Worm (Caenorhabditis elegans): ENCODE measurements around the gene C52G5.3.

The C52G5.3 gene

DNA sequence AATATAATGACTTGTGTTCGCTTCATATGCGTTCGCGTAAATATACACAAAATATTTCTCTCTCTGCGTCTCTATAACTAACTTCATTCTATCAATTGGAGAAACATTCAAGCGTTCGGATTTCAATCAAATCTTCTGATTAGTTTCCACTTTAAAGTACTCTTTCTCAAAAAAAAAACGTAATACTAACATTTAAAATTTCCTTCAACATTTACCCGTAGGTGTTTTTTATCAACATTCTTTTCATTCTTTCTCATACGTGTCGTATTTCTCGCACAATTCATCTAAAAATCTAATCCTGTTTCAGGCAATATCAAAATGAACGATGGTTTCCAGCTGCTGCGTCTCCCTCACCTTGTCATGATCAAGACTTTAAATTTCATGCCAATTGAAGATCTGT lies 11.8 kb upstream of the C52G5.3 start, which contains the start of gene T14G8.2:
Gene T14G8.2 (plus strand): TSS at position 301 of the 400 bp plus-strand sequence.
- TF ChIP-seq unc-30 (tag; optimal IDR thresholded peaks at IDR 0.05) (no peak), ets-5 (GFP tag; IDR thresholded peaks at IDR 0.05) (no peak), irx-1 (tag; optimal IDR thresholded peaks at IDR 0.05) (no peak), elt-3 (tag; optimal IDR thresholded peaks at IDR 0.05) (no peak), mep-1 (tag; optimal IDR thresholded peaks at IDR 0.05) (no peak), grh-1 (GFP tag; IDR thresholded peaks at IDR 0.05) (no peak), ceh-90 (tag; optimal IDR thresholded peaks at IDR 0.05) (no peak), fkh-10 (GFP tag; optimal IDR thresholded peaks at IDR 0.05) (no peak), swsn-7 (tag; optimal IDR thresholded peaks at IDR 0.05) (no peak)

DNA sequence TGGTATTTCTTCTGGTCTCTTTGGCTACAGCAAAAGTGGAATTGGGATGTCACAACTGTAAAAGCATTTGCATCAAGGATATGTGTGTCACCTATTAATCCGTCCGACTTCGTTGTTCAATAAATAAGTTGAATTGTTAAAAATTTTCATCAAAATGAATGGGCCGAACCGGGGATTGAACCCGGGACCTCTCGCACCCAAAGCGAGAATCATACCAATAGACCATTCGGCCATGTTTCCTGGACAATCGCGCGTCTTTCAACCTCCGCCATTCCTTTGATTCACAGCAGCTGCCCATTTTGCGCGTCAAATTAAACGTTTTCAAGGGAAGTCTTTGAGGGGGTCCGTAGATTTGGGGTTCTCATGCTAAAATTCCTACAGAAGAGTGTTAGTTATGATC lies 8.7 kb upstream of the C52G5.3 start:
- TF ChIP-seq sox-4 (tag; optimal IDR thresholded peaks at IDR 0.05) (no peak), efl-1 (optimal IDR thresholded peaks at IDR 0.05) (no peak), efl-1 (GFP tag; optimal IDR thresholded peaks at IDR 0.05 in 1 of 2) (peak in 1 of 2 experiments; percentile 74)

DNA sequence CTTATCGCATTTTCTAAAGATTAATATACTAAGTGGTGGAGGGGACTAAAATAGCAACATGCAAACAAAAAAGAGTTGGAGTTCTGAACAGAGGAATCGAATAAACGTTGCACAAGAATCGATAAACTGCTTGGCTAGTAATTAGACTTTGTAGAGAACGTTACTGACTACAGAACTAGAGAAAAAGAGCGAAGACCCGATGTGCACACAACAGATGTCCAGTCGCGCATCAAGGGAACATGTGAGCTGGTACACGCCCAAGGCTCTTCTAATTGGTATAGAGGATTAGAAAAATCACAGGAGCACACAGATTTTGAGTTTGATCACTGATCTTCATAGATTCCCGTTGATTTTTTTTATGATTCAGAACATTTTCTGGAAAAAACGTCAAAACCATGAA lies 8.2 kb upstream of the C52G5.3 start:
- peak; percentile 55 for TF ChIP-seq dsc-1 (tag; optimal IDR thresholded peaks at IDR 0.05)
- no peak for TF ChIP-seq lin-39 (tag; optimal IDR thresholded peaks at IDR 0.05)
- TF ChIP-seq ceh-8 (GFP tag; optimal IDR thresholded peaks at IDR 0.05) = peak; percentile 5
- TF ChIP-seq jun-1 (tag; optimal IDR thresholded peaks at IDR 0.05) = no peak
- TF ChIP-seq efl-1 (optimal IDR thresholded peaks at IDR 0.05) = no peak
- peak in 1 of 2 experiments; percentile 82 for TF ChIP-seq efl-1 (GFP tag; optimal IDR thresholded peaks at IDR 0.05 in 1 of 2)

DNA sequence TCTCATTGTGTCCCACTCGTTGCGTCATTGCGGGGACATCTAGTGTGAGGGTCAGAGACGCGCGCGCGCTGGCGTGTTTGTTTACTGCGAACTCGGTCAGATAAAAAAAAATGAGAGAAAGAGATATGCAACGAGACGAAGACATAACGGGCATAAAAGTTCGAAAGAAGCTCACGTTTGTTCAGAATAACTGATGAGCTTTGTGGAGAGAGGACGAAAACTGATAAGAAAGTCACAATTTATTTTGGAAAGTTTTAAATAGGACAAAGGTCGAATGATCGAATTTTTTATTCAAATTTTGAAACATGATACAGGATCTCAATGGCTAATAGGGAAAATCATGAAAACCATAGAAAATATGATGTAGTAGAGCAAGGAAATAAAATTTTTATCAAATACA lies 7.1 kb upstream of the C52G5.3 start:
- TF ChIP-seq rnt-1 (tag; optimal IDR thresholded peaks at IDR 0.05) (peak; percentile 14), egl-13 (tag; optimal IDR thresholded peaks at IDR 0.05) (no peak), lin-14 (GFP tag; optimal IDR thresholded peaks at IDR 0.05) (peak; percentile 47), sptf-1 (tag; optimal IDR thresholded peaks at IDR 0.05) (no peak), ceh-90 (tag; optimal IDR thresholded peaks at IDR 0.05) (no peak), zag-1 (tag; optimal IDR thresholded peaks at IDR 0.05) (no peak), pqm-1 (tag; optimal IDR thresholded peaks at IDR 0.05) (no peak), irx-1 (tag; optimal IDR thresholded peaks at IDR 0.05) (no peak), mep-1 (tag; optimal IDR thresholded peaks at IDR 0.05) (no peak), fkh-10 (GFP tag; optimal IDR thresholded peaks at IDR 0.05) (no peak), hpl-2 (GFP tag; optimal IDR thresholded peaks at IDR 0.05) (no peak), lin-35 (GFP tag; optimal IDR thresholded peaks at IDR 0.05) (no peak), C04F5.9 (tag; optimal IDR thresholded peaks at IDR 0.05) (no peak), efl-1 (optimal IDR thresholded peaks at IDR 0.05) (no peak), efl-1 (GFP tag; optimal IDR thresholded peaks at IDR 0.05 in 1 of 2) (no peak), grh-1 (GFP tag; IDR thresholded peaks at IDR 0.05) (no peak), elt-2 (tag; optimal IDR thresholded peaks at IDR 0.05) (peak; percentile 49), nhr-85 (tag) (peak; percentile 61), ceh-88 (GFP tag; IDR thresholded peaks at IDR 0.05) (no peak), lsy-2 (tag; optimal IDR thresholded peaks at IDR 0.05) (no peak), dsc-1 (tag; optimal IDR thresholded peaks at IDR 0.05) (no peak), pag-3 (tag; optimal IDR thresholded peaks at IDR 0.05; ENCODE audit: borderline replicate concordance, insufficient read depth) (no peak), snu-23 (GFP tag; optimal IDR thresholded peaks at IDR 0.05) (no peak), nhr-77 (tag; optimal IDR thresholded peaks at IDR 0.05) (no peak), vab-15 (tag; optimal IDR thresholded peaks at IDR 0.05) (no peak), mef-2 (tag; optimal IDR thresholded peaks at IDR 0.05) (no peak), nhr-20 (tag; optimal IDR thresholded peaks at IDR 0.05) (no peak), isw-1 (GFP tag; IDR thresholded peaks at IDR 0.05) (no peak), snpc-4 (tag; optimal IDR thresholded peaks at IDR 0.05) (no peak), ztf-4 (tag; optimal IDR thresholded peaks at IDR 0.05) (no peak), fos-1 (tag; optimal IDR thresholded peaks at IDR 0.05) (no peak), elt-3 (tag; optimal IDR thresholded peaks at IDR 0.05) (no peak), nhr-71 (tag; optimal IDR thresholded peaks at IDR 0.05) (peak; percentile 19), Y116A8C.19 (tag; optimal IDR thresholded peaks at IDR 0.05; ENCODE audit: borderline replicate concordance) (no peak), mab-9 (GFP tag; IDR thresholded peaks at IDR 0.05) (no peak), ceh-8 (GFP tag; optimal IDR thresholded peaks at IDR 0.05) (no peak), nhr-84 (tag; optimal IDR thresholded peaks at IDR 0.05) (no peak), lin-39 (tag; optimal IDR thresholded peaks at IDR 0.05) (no peak), ces-1 (GFP tag; optimal IDR thresholded peaks at IDR 0.05) (no peak)

Measured in whole organism, L1 larva.